Fruit fly (Drosophila melanogaster) whole organism, adult: ENCODE measurements around the gene CG13042.

ENCODE experiments used
- CG11617 ChIP-seq: fragments of 200-800 bp; sonication (Bioruptor generic); optimal IDR thresholded peaks from 2 replicates; lab custom pipeline; 2017; ENCODE audit warnings: mild to moderate bottlenecking, missing biosample characterization, missing genetic modification reagents, missing genetic modification characterization
- CG12768 ChIP-seq: fragments of 200-800 bp; sonication (Bioruptor generic); optimal IDR thresholded peaks from 2 replicates; lab custom pipeline; 2017; ENCODE audit warnings: missing biosample characterization, missing genetic modification characterization, mild to moderate bottlenecking, moderate library complexity, missing genetic modification reagents
- CG14711 ChIP-seq: fragments of 200-800 bp; sonication (Bioruptor generic); optimal IDR thresholded peaks from 2 replicates; lab custom pipeline; 2018; ENCODE audit warnings: missing biosample characterization, mild to moderate bottlenecking, missing genetic modification characterization, moderate library complexity
- CG1620 ChIP-seq: fragments of 200-800 bp; sonication (Bioruptor generic); optimal IDR thresholded peaks from 2 replicates; lab custom pipeline; 2016; ENCODE audit warnings: missing biosample characterization, missing genetic modification characterization
- CG33017 ChIP-seq: fragments of 200-800 bp; sonication (Bioruptor generic); optimal IDR thresholded peaks from 2 replicates; lab custom pipeline; 2018; ENCODE audit warnings: missing biosample characterization, mild to moderate bottlenecking, missing genetic modification characterization, moderate library complexity
- CG5204 ChIP-seq: fragments of 200-800 bp; sonication (Bioruptor generic); optimal IDR thresholded peaks from 2 replicates; lab custom pipeline; 2016; ENCODE audit warnings: missing biosample characterization, missing genetic modification characterization
- CG7045 ChIP-seq: fragments of 200-800 bp; sonication (Bioruptor generic); optimal IDR thresholded peaks from 2 replicates; lab custom pipeline; 2017; ENCODE audit warnings: missing biosample characterization, mild to moderate bottlenecking, missing genetic modification characterization
- CG7101 ChIP-seq: fragments of 200-800 bp; sonication (Bioruptor generic); optimal IDR thresholded peaks from 2 replicates; lab custom pipeline; 2018; ENCODE audit warnings: missing biosample characterization, mild to moderate bottlenecking, missing genetic modification characterization, moderate library complexity
- Clk ChIP-seq: fragments of 200-800 bp; sonication (Bioruptor generic); optimal IDR thresholded peaks from 2 replicates; lab custom pipeline; 2017; ENCODE audit warnings: missing biosample characterization, missing genetic modification characterization
- Crg-1 ChIP-seq: fragments of 200-800 bp; sonication (Bioruptor generic); optimal IDR thresholded peaks from 2 replicates; lab custom pipeline; 2016; ENCODE audit warnings: missing biosample characterization, missing genetic modification characterization
- Hr96 ChIP-seq: fragments of 200-800 bp; sonication (Bioruptor generic); optimal IDR thresholded peaks from 2 replicates; lab custom pipeline; 2016; ENCODE audit warnings: missing biosample characterization, missing genetic modification characterization
- Mnt ChIP-seq: fragments of 200-800 bp; sonication (Bioruptor generic); optimal IDR thresholded peaks from 2 replicates; lab custom pipeline; 2016; ENCODE audit warnings: missing biosample characterization, mild to moderate bottlenecking, missing genetic modification characterization
- bab1 ChIP-seq: fragments of 200-800 bp; sonication (Bioruptor generic); optimal IDR thresholded peaks from 3 replicates; lab custom pipeline; 2019; ENCODE audit warnings: missing biosample characterization, mild to moderate bottlenecking, missing genetic modification characterization, moderate library complexity
- cic ChIP-seq: fragments of 200-800 bp; sonication (Bioruptor generic); optimal IDR thresholded peaks from 2 replicates; lab custom pipeline; 2017; ENCODE audit warnings: missing biosample characterization, mild to moderate bottlenecking, missing genetic modification characterization, moderate library complexity
- cnc ChIP-seq, 2 experiments: fragments of >200 bp; optimal IDR thresholded peaks; 2 replicates each; lab custom pipeline; 2017
- kay ChIP-seq: fragments of 200-800 bp; sonication (Bioruptor generic); peaks from one replicate; lab custom pipeline; 2016; ENCODE audit warnings: missing biosample characterization, missing genetic modification characterization, borderline replicate concordance
- ovo ChIP-seq: fragments of 200-800 bp; sonication (Bioruptor generic); optimal IDR thresholded peaks from 2 replicates; lab custom pipeline; 2016; ENCODE audit warnings: missing biosample characterization, missing genetic modification characterization
- pad ChIP-seq: fragments of 200-800 bp; sonication (Bioruptor generic); optimal IDR thresholded peaks from 3 replicates; lab custom pipeline; 2017; ENCODE audit warnings: missing biosample characterization, missing genetic modification characterization, mild to moderate bottlenecking, moderate library complexity, missing genetic modification reagents
- tj ChIP-seq: fragments of 200-800 bp; sonication (Bioruptor generic); optimal IDR thresholded peaks from 3 replicates; lab custom pipeline; 2017; ENCODE audit warnings: missing biosample characterization, mild to moderate bottlenecking, missing genetic modification characterization, moderate library complexity
- toe ChIP-seq: fragments of 200-800 bp; sonication (Bioruptor generic); optimal IDR thresholded peaks from 2 replicates; lab custom pipeline; 2016; ENCODE audit warnings: missing biosample characterization, missing genetic modification characterization

Gene CG13042

dm6 chr3L:16349686-16350085 is 41.4 kb upstream of the CG13042 start:
- TF ChIP-seq cnc (optimal IDR thresholded peaks at IDR 0.05; lab: Kevin White, UChicago) (no peak), CG11617 (no peak), CG7101 (tag; lab: Kevin White, UChicago) (no peak), Hr96 (GFP tag; lab: Kevin White, UChicago) (no peak), CG12768 (GFP tag; lab: Kevin White, UChicago) (no peak), cic (GFP tag; lab: Kevin White, UChicago) (no peak), pad (GFP tag; lab: Kevin White, UChicago) (no peak)

dm6 chr3L:16347914-16348313 is 39.6 kb upstream of the CG13042 start, which contains the start of gene mRpS34:
TSS of gene mRpS34 (plus strand) at chr3L:16348074.
- no peak for TF ChIP-seq CG14711 (tag; lab: Kevin White, UChicago)
- no peak for TF ChIP-seq Hr96 (GFP tag; lab: Kevin White, UChicago)
- no peak for TF ChIP-seq kay (GFP tag; lab: Kevin White, UChicago)
- TF ChIP-seq CG5204 (GFP tag; lab: Kevin White, UChicago): no peak
- no peak for TF ChIP-seq CG33017 (tag; lab: Kevin White, UChicago)
- no peak for TF ChIP-seq toe
- no peak for TF ChIP-seq ovo

dm6 chr3L:16346023-16346422 is 37.7 kb upstream of the CG13042 start, which contains the start of gene CG33257:
TSS of gene CG33257 (plus strand) at chr3L:16346323.
- TF ChIP-seq ovo (no peak), kay (GFP tag; lab: Kevin White, UChicago) (no peak), Crg-1 (GFP tag; lab: Kevin White, UChicago) (no peak), cic (GFP tag; lab: Kevin White, UChicago) (no peak), pad (GFP tag; lab: Kevin White, UChicago) (no peak), CG5204 (GFP tag; lab: Kevin White, UChicago) (no peak), bab1 (GFP tag; lab: Kevin White, UChicago) (no peak), Mnt (no peak), CG14711 (tag; lab: Kevin White, UChicago) (no peak), CG12768 (GFP tag; lab: Kevin White, UChicago) (no peak), CG1620 (GFP tag; lab: Kevin White, UChicago) (no peak)

- TF ChIP-seq CG7045 (GFP tag; lab: Kevin White, UChicago) (no peak), CG5204 (GFP tag; lab: Kevin White, UChicago) (no peak), ovo (no peak), Hr96 (GFP tag; lab: Kevin White, UChicago) (no peak)
Measured at dm6 chr3L:16339873-16340272, 31.6 kb upstream of the CG13042 start.

- no peak for TF ChIP-seq CG14711 (tag; lab: Kevin White, UChicago)
- TF ChIP-seq CG12768 (GFP tag; lab: Kevin White, UChicago): no peak
- no peak for TF ChIP-seq CG11617
- TF ChIP-seq CG7045 (GFP tag; lab: Kevin White, UChicago): no peak
- TF ChIP-seq Crg-1 (GFP tag; lab: Kevin White, UChicago): no peak
- TF ChIP-seq CG7101 (tag; lab: Kevin White, UChicago): no peak
- TF ChIP-seq pad (GFP tag; lab: Kevin White, UChicago): no peak
- no peak for TF ChIP-seq Mnt
- TF ChIP-seq kay (GFP tag; lab: Kevin White, UChicago): no peak
Measured at dm6 chr3L:16339463-16339862, 31.2 kb upstream of the CG13042 start.

dm6 chr3L:16338703-16339102 is 30.4 kb upstream of the CG13042 start, which contains the start of gene CG4998:
TSS of gene CG4998 (plus strand) at chr3L:16339003.
- TF ChIP-seq Hr96 (GFP tag; lab: Kevin White, UChicago) (no peak), CG11617 (no peak)

dm6 chr3L:16337739-16338138 is 29.5 kb upstream of the CG13042 start:
- TF ChIP-seq bab1 (GFP tag; lab: Kevin White, UChicago) (no peak), Mnt (no peak), CG1620 (GFP tag; lab: Kevin White, UChicago) (no peak)

dm6 chr3L:16334876-16335275 is 26.6 kb upstream of the CG13042 start:
- no peak for TF ChIP-seq tj (GFP tag; lab: Kevin White, UChicago)
- no peak for TF ChIP-seq CG11617
- TF ChIP-seq bab1 (GFP tag; lab: Kevin White, UChicago): no peak
- TF ChIP-seq Crg-1 (GFP tag; lab: Kevin White, UChicago): no peak
- TF ChIP-seq toe: no peak
- no peak for TF ChIP-seq CG1620 (GFP tag; lab: Kevin White, UChicago)
- TF ChIP-seq CG7045 (GFP tag; lab: Kevin White, UChicago): no peak
- TF ChIP-seq ovo: no peak
- TF ChIP-seq CG12768 (GFP tag; lab: Kevin White, UChicago): no peak
- TF ChIP-seq cnc (optimal IDR thresholded peaks at IDR 0.05; lab: Kevin White, UChicago): no peak
- TF ChIP-seq Clk (GFP tag; lab: Kevin White, UChicago): no peak
- no peak for TF ChIP-seq CG5204 (GFP tag; lab: Kevin White, UChicago)
- no peak for TF ChIP-seq CG14711 (tag; lab: Kevin White, UChicago)
